Worm (Caenorhabditis elegans) whole organism, late embryonic: ENCODE measurements around the gene K09B11.5.

Experiments
- ceh-2 ChIP-seq: sonication (generic microtip); optimal IDR thresholded peaks from 2 replicates; lab custom pipeline; 2016; ENCODE audit warnings: missing genotype, missing genetic modification characterization, missing compliant biosample characterization
- ceh-24 ChIP-seq: sonication (generic microtip); optimal IDR thresholded peaks from 2 replicates; lab custom pipeline; 2016; ENCODE audit warnings: mild to moderate bottlenecking, missing genetic modification characterization, missing compliant biosample characterization
- ceh-34 ChIP-seq: sonication (generic microtip); optimal IDR thresholded peaks from 2 replicates; lab custom pipeline; 2016; ENCODE audit warnings: mild to moderate bottlenecking, missing genetic modification characterization, missing compliant biosample characterization
- elt-2 ChIP-seq: sonication (generic microtip); optimal IDR thresholded peaks from 2 replicates; lab custom pipeline; 2016; ENCODE audit warnings: missing genetic modification reagents, missing genetic modification characterization, missing compliant biosample characterization
- ets-4 ChIP-seq: sonication (generic microtip); optimal IDR thresholded peaks from 2 replicates; lab custom pipeline; 2016; ENCODE audit warnings: missing genetic modification characterization, missing compliant biosample characterization
- fkh-10 ChIP-seq: fragments of 150-350 bp; optimal IDR thresholded peaks from 2 replicates; lab custom pipeline; 2014; ENCODE audit warnings: missing biosample characterization, missing genetic modification reagents, missing genetic modification characterization
- fkh-6 ChIP-seq: sonication (generic microtip); optimal IDR thresholded peaks from 2 replicates; lab custom pipeline; 2016; ENCODE audit warnings: missing genetic modification characterization, missing compliant biosample characterization
- hlh-30 ChIP-seq: sonication (generic microtip); optimal IDR thresholded peaks from 2 replicates; lab custom pipeline; 2017; ENCODE audit warnings: antibody characterized with exemption, missing genetic modification characterization, missing compliant biosample characterization; ENCODE audit not compliant: insufficient read depth

ce11 chrIV:13388779-13389178 is 45.0 kb downstream of the K09B11.5 start:
- TF ChIP-seq ceh-34 (no peak), ets-4 (no peak), ceh-2 (tag; lab: Kevin White, UChicago) (no peak), hlh-30 (tag; lab: Kevin White, UChicago) (no peak), elt-2 (tag; lab: Kevin White, UChicago) (no peak), fkh-6 (tag; lab: Kevin White, UChicago) (no peak), fkh-10 (GFP tag; lab: Kevin White, UChicago) (no peak), ceh-24 (tag; lab: Kevin White, UChicago) (no peak)
